Worm (Caenorhabditis elegans): ENCODE measurements around the gene pigc-1.

The pigc-1 gene

DNA sequence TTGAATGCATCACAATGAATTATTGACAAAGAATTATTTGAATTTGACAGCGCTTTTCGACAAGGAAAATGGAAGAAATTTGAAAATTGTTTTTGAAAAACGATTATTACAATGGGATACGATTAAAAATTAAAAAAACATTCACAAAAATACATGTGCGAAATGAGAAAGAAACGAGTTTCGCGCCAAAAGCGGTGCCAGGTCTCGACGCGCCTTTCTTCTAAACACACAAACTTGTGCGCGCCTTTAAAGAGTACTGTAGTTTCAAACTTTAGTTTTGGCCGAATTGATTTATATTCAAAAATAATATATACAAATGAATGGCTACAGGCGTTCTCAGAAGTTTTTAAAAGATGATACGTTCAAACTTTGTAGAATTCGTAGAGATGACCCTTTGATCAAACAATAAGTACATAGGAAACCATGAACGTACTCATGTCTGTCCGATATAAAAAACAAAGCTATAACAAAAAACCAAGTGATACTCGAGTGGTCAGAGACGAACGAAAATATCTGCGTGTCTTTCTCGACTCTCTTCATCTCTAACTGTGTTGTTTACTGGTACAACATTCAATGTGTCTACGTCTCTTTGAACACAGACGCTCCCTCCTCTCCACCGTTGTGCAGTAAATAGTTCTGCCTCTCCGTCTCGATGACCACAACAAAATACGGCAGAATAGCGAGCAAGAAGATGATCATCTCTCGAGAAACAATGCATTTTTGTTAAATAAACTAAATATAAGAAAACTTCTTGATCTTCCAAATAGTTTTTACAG is 25.1 kb upstream of the pigc-1 start:
- no peak for TF ChIP-seq fkh-10 (GFP tag; optimal IDR thresholded peaks at IDR 0.05)

DNA sequence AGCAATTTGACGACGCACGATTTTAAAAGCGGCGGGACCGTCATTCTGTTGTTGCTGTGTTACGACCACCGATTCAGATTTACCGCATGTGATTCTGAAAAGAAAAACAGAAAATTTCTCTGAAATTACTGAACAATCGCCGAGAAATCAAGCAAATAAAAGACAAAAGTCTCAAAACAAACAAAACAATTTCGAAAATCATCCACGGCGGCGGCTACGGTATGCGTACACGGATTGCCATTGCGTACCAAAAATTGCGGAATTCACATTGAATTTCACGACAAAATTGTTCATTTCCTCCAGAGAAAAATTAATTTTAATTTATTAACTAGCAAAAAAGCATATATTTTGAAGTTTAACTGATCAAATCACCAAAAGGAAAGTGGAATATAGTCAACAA is 23.5 kb upstream of the pigc-1 start, which contains the start of gene pezo-1:
TSS of gene pezo-1 (minus strand) at position 101 of the 400 bp plus-strand sequence.
- TF ChIP-seq nfya-1 (tag; optimal IDR thresholded peaks at IDR 0.05) (no peak), hlh-13 (GFP tag; optimal IDR thresholded peaks at IDR 0.05) (no peak), ets-4 (tag; optimal IDR thresholded peaks at IDR 0.05) (no peak), unc-42 (tag; optimal IDR thresholded peaks at IDR 0.05) (no peak), madf-2 (tag; optimal IDR thresholded peaks at IDR 0.05) (no peak), nhr-232 (tag; optimal IDR thresholded peaks at IDR 0.05) (no peak), unc-3 (GFP tag; conservative IDR thresholded peaks at IDR 0.05) (no peak), unc-3 (tag; optimal IDR thresholded peaks at IDR 0.05) (no peak), ceh-34 (tag; optimal IDR thresholded peaks at IDR 0.05) (no peak), unc-55 (GFP tag; optimal IDR thresholded peaks at IDR 0.05) (no peak), ceh-30 (tag; optimal IDR thresholded peaks at IDR 0.05) (no peak), hlh-8 (tag; optimal IDR thresholded peaks at IDR 0.05) (no peak), ceh-2 (tag; optimal IDR thresholded peaks at IDR 0.05) (no peak), che-1 (tag; optimal IDR thresholded peaks at IDR 0.05) (no peak), fkh-6 (tag; optimal IDR thresholded peaks at IDR 0.05) (no peak), K02D7.2 (tag; optimal IDR thresholded peaks at IDR 0.05) (no peak)

DNA sequence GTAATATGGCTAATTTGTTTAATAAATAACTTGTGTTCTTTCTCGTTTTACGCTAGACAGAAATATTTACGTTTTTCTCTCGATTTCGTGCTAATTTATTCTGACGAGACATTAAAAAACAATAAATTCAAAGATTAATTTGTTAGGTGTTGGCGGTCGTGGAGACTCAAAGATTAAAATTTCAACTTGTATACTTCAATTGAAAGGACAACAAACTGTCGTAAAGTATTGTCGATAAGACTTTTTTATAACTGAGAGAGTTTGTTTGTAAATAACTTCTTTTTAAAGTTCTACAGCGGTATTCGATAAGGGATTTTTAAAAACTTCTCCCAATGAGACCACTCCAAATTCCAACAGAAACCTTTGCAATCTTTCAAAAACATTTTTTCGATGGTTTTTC is 10.8 kb upstream of the pigc-1 start:
- no peak for TF ChIP-seq elt-4 (tag; optimal IDR thresholded peaks at IDR 0.05)
- TF ChIP-seq pat-9 (tag; optimal IDR thresholded peaks at IDR 0.05), result no peak
- no peak for TF ChIP-seq lin-11 (tag; optimal IDR thresholded peaks at IDR 0.05)
- no peak for TF ChIP-seq eyg-1 (tag; optimal IDR thresholded peaks at IDR 0.05)
- TF ChIP-seq ceh-9 (tag; optimal IDR thresholded peaks at IDR 0.05), result no peak
- no peak for TF ChIP-seq hlh-13 (GFP tag; optimal IDR thresholded peaks at IDR 0.05)
- no peak for TF ChIP-seq tbx-7 (tag; optimal IDR thresholded peaks at IDR 0.05)
- TF ChIP-seq fkh-10 (GFP tag; optimal IDR thresholded peaks at IDR 0.05), result no peak
- no peak for TF ChIP-seq ceh-34 (tag; optimal IDR thresholded peaks at IDR 0.05)
- TF ChIP-seq unc-42 (tag; optimal IDR thresholded peaks at IDR 0.05), result no peak
- no peak for TF ChIP-seq gmeb-2 (tag; optimal IDR thresholded peaks at IDR 0.05)
- TF ChIP-seq ceh-48 (tag; optimal IDR thresholded peaks at IDR 0.05), result no peak
- no peak for TF ChIP-seq lim-6 (tag; optimal IDR thresholded peaks at IDR 0.05)
- TF ChIP-seq unc-55 (GFP tag; optimal IDR thresholded peaks at IDR 0.05), result no peak
- TF ChIP-seq F13H6.1 (tag; optimal IDR thresholded peaks at IDR 0.05), result no peak
- TF ChIP-seq ahr-1 (tag; optimal IDR thresholded peaks at IDR 0.05), result no peak
- no peak for TF ChIP-seq ref-2 (tag; optimal IDR thresholded peaks at IDR 0.05)
- TF ChIP-seq nhr-11 (tag; optimal IDR thresholded peaks at IDR 0.05), result no peak
- TF ChIP-seq C38D4.7 (GFP tag; optimal IDR thresholded peaks at IDR 0.05), result no peak

DNA sequence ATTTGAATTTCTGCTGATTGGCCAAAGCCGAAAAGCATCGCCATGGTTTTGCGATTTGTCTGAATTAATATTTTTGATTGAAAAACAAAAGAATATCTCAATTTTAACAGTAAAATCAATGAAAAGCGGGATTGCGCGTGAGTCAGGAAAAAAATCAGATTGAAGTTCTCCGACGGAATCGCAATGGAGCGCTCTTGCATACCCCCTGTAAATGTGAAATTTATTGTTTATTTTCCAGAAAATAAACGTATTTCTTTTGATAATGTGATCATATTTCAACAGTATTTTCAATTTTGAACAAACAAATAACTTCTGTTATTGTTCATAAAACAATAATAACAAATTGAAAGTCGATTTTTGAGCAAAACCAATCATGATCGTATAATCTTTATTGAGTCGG is 1.4 kb downstream of the pigc-1 start, which contains the start of gene vps-26:
TSS of gene vps-26 (minus strand) at position 200 of the 400 bp plus-strand sequence.
- TF ChIP-seq lin-11 (tag; optimal IDR thresholded peaks at IDR 0.05) (no peak), rnt-1 (tag; optimal IDR thresholded peaks at IDR 0.05) (no peak), hlh-13 (GFP tag; optimal IDR thresholded peaks at IDR 0.05) (no peak)

DNA sequence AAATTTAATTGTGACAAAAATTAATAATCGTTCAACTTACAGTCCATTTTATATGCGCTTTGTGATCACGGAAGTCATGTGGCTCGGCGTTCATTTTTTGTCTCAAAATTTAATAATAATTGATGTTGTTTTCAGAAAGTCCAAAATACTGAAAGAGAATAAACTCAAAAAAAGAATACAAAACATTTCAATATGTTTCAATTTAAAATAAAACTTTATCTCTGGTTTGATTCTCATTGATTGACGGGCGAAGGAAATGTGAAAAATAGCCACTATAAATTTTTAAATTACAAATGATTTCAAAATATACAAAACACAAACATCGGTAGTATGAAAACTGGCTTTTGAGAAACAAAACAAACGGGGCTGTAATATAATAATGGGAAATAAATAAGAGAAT is 3.7 kb downstream of the pigc-1 start, which contains the start of gene T20D3.6:
TSS of gene T20D3.6 (minus strand) at position 101 of the 400 bp plus-strand sequence.
- no peak for TF ChIP-seq fax-1 (tag; optimal IDR thresholded peaks at IDR 0.05)
- TF ChIP-seq ceh-22 (tag; optimal IDR thresholded peaks at IDR 0.05), result no peak
- TF ChIP-seq che-1 (tag; optimal IDR thresholded peaks at IDR 0.05), result no peak
- TF ChIP-seq hlh-6 (tag; optimal IDR thresholded peaks at IDR 0.05), result no peak
- TF ChIP-seq ceh-48 (tag; optimal IDR thresholded peaks at IDR 0.05), result no peak
- TF ChIP-seq gmeb-2 (tag; optimal IDR thresholded peaks at IDR 0.05), result no peak
- TF ChIP-seq ceh-6 (GFP tag; optimal IDR thresholded peaks at IDR 0.05), result no peak

Data from whole organism, late embryonic.